Fruit fly (Drosophila melanogaster) whole organism, embryonic: Measurements from ENCODE around the gene Cdk5alpha.

ENCODE experiments used
- Antp ChIP-seq: fragments of 200-800 bp; sonication (Bioruptor generic); optimal IDR thresholded peaks from 3 replicates; lab custom pipeline; 2016; ENCODE audit warnings: missing biosample characterization, missing genetic modification characterization
- CG11093 ChIP-seq: fragments of 200-800 bp; sonication (Bioruptor generic); IDR thresholded peaks from 3 replicates; pipeline ENCODE4 v1.3.6; 2022; ENCODE audit warnings: missing biosample characterization, missing genetic modification characterization
- CG12155 ChIP-seq: fragments of 200-800 bp; sonication (Bioruptor generic); optimal IDR thresholded peaks from 3 replicates; lab custom pipeline; 2016; ENCODE audit warnings: missing biosample characterization, missing genetic modification characterization
- CG13624 ChIP-seq: fragments of 200-800 bp; sonication (Bioruptor generic); optimal IDR thresholded peaks from 2 replicates; lab custom pipeline; 2016; ENCODE audit warnings: missing biosample characterization, missing genetic modification characterization
- CG14014 ChIP-seq: fragments of 200-800 bp; sonication (Bioruptor generic); IDR thresholded peaks from 2 replicates; pipeline ENCODE4 v1.3.6; 2022; ENCODE audit warnings: missing biosample characterization, missing genetic modification characterization
- CG15073 ChIP-seq: fragments of 200-800 bp; sonication (Bioruptor generic); optimal IDR thresholded peaks from 2 replicates; lab custom pipeline; 2016; ENCODE audit warnings: missing biosample characterization, missing genetic modification characterization
- CG1647 ChIP-seq: fragments of 200-800 bp; sonication (Bioruptor generic); optimal IDR thresholded peaks from 3 replicates; lab custom pipeline; 2016; ENCODE audit warnings: missing biosample characterization, missing genetic modification characterization
- CG16863 ChIP-seq: fragments of 200-800 bp; sonication (Bioruptor generic); optimal IDR thresholded peaks from 3 replicates; lab custom pipeline; 2016; ENCODE audit warnings: missing biosample characterization, missing genetic modification characterization
- CG17328 ChIP-seq: fragments of 200-800 bp; sonication (Bioruptor generic); IDR thresholded peaks from 2 replicates; pipeline ENCODE4 v1.3.6; 2022; ENCODE audit warnings: missing biosample characterization, missing genetic modification characterization
- CG17361 ChIP-seq: fragments of 200-800 bp; sonication (Bioruptor generic); IDR thresholded peaks from 3 replicates; pipeline ENCODE4 v1.3.6; 2022; ENCODE audit warnings: missing biosample characterization, missing genetic modification characterization
- CG17612 ChIP-seq: fragments of 200-800 bp; sonication (Bioruptor generic); IDR thresholded peaks from 2 replicates; pipeline ENCODE4 v1.3.6; 2022; ENCODE audit warnings: missing biosample characterization, missing genetic modification characterization
- CG18011 ChIP-seq: fragments of 200-800 bp; sonication (Bioruptor generic); optimal IDR thresholded peaks from 2 replicates; lab custom pipeline; 2017; ENCODE audit warnings: missing biosample characterization, missing genetic modification characterization, mild to moderate bottlenecking, moderate library complexity, missing genotype
- CG2199 ChIP-seq: fragments of 200-800 bp; sonication (Bioruptor generic); IDR thresholded peaks from 3 replicates; pipeline ENCODE4 v1.3.6; 2022; ENCODE audit warnings: missing biosample characterization, missing genetic modification characterization
- CG30403 ChIP-seq: fragments of 200-800 bp; sonication (Bioruptor generic); optimal IDR thresholded peaks from 3 replicates; lab custom pipeline; 2016; ENCODE audit warnings: missing biosample characterization, missing genetic modification characterization
- CG34422 ChIP-seq: fragments of 200-800 bp; sonication (Bioruptor generic); IDR thresholded peaks from 3 replicates; pipeline ENCODE4 v1.3.6; 2022; ENCODE audit warnings: missing biosample characterization, missing genetic modification characterization
- CG4617 ChIP-seq: fragments of 200-800 bp; sonication (Bioruptor generic); optimal IDR thresholded peaks from 3 replicates; lab custom pipeline; 2016; ENCODE audit warnings: missing biosample characterization, missing genetic modification characterization, borderline replicate concordance
- CG4820 ChIP-seq: fragments of 200-800 bp; sonication (Bioruptor generic); optimal IDR thresholded peaks from 3 replicates; lab custom pipeline; 2016; ENCODE audit warnings: missing biosample characterization, missing genetic modification characterization
- CG5245 ChIP-seq: fragments of 200-800 bp; sonication (Bioruptor generic); optimal IDR thresholded peaks from 3 replicates; lab custom pipeline; 2016; ENCODE audit warnings: missing biosample characterization, missing genetic modification characterization
- CG7786 ChIP-seq: fragments of 200-800 bp; sonication (Bioruptor generic); optimal IDR thresholded peaks from 2 replicates; lab custom pipeline; 2016; ENCODE audit warnings: missing biosample characterization, missing genetic modification characterization
- CG9609 ChIP-seq: fragments of 200-800 bp; sonication (Bioruptor generic); optimal IDR thresholded peaks from 3 replicates; lab custom pipeline; 2016; ENCODE audit warnings: missing biosample characterization, missing genetic modification characterization
- Camta ChIP-seq: fragments of 200-800 bp; sonication (Bioruptor generic); optimal IDR thresholded peaks from 2 replicates; lab custom pipeline; 2016; ENCODE audit warnings: missing biosample characterization, missing genetic modification characterization
- Chrac-16 ChIP-seq: fragments of 200-800 bp; sonication (Bioruptor generic); optimal IDR thresholded peaks from 3 replicates; lab custom pipeline; 2016; ENCODE audit warnings: missing biosample characterization, missing genetic modification characterization
- E2f1 ChIP-seq: fragments of 200-800 bp; sonication (Bioruptor generic); IDR thresholded peaks from 2 replicates; pipeline ENCODE4 v1.3.6; 2022; ENCODE audit warnings: missing biosample characterization, missing genetic modification characterization
- Eip74EF ChIP-seq, 2 experiments: fragments of 200-800 bp in 1 of 2; fragments of >200 bp in 1 of 2; sonication (Bioruptor generic) in 1 of 2; optimal IDR thresholded peaks; 2 replicates each; lab custom pipeline; 2017 to 2019; ENCODE audit warnings: missing biosample characterization in 2 of 2, missing genetic modification characterization in 2 of 2, mild to moderate bottlenecking in 1 of 2, moderate library complexity in 1 of 2
- Ets65A ChIP-seq: fragments of 200-800 bp; sonication (Bioruptor generic); peaks from one replicate; lab custom pipeline; 2016; ENCODE audit warnings: missing biosample characterization, missing genetic modification characterization
- Hey ChIP-seq: fragments of 200-800 bp; sonication (Bioruptor generic); optimal IDR thresholded peaks from 3 replicates; lab custom pipeline; 2018; ENCODE audit warnings: missing biosample characterization, mild to moderate bottlenecking, missing genetic modification characterization
- Lpt ChIP-seq: fragments of >200 bp; optimal IDR thresholded peaks from 2 replicates; lab custom pipeline; 2018; ENCODE audit warnings: missing biosample characterization, missing genetic modification characterization
- MESR4 ChIP-seq: fragments of 200-800 bp; sonication (Bioruptor generic); optimal IDR thresholded peaks from 2 replicates; lab custom pipeline; 2018; ENCODE audit warnings: missing biosample characterization, mild to moderate bottlenecking, missing genetic modification characterization, moderate library complexity
- Mes4 ChIP-seq: fragments of 200-800 bp; sonication (Bioruptor generic); optimal IDR thresholded peaks from 2 replicates; lab custom pipeline; 2016; ENCODE audit warnings: missing biosample characterization, missing genetic modification characterization
- NfI ChIP-seq: fragments of 200-800 bp; sonication (Bioruptor generic); optimal IDR thresholded peaks from 3 replicates; lab custom pipeline; 2018; ENCODE audit warnings: missing biosample characterization, mild to moderate bottlenecking, missing genetic modification characterization, moderate library complexity
- Pdp1 ChIP-seq, 2 experiments: fragments of 200-800 bp; sonication (Bioruptor generic); optimal IDR thresholded peaks; 3 replicates each; lab custom pipeline; 2016; ENCODE audit warnings: missing biosample characterization in 2 of 2, missing genetic modification characterization in 2 of 2, mild to moderate bottlenecking in 1 of 2, moderate library complexity in 1 of 2
- Side ChIP-seq: fragments of 200-800 bp; sonication (Bioruptor generic); optimal IDR thresholded peaks from 2 replicates; lab custom pipeline; 2016; ENCODE audit warnings: missing biosample characterization, missing genetic modification characterization
- Sox102F ChIP-seq: fragments of 200-800 bp; sonication (Bioruptor generic); optimal IDR thresholded peaks from 2 replicates; lab custom pipeline; 2018; ENCODE audit warnings: missing biosample characterization, mild to moderate bottlenecking, missing genetic modification characterization, moderate library complexity
- Trl ChIP-seq, 3 experiments: fragments of >200 bp in 2 of 3; fragments of 200-800 bp in 1 of 3; sonication (Bioruptor generic) in 1 of 3; optimal IDR thresholded peaks; 2 replicates in 1 of 3; 3 replicates in 2 of 3; lab custom pipeline; 2016 to 2017; ENCODE audit warnings: missing biosample characterization in 1 of 3, missing genetic modification characterization in 1 of 3
- Xbp1 ChIP-seq: fragments of 200-800 bp; sonication (Bioruptor generic); optimal IDR thresholded peaks from 3 replicates; lab custom pipeline; 2016; ENCODE audit warnings: missing biosample characterization, mild to moderate bottlenecking, missing genetic modification characterization
- Xrp1 ChIP-seq: fragments of 200-800 bp; sonication (Bioruptor generic); IDR thresholded peaks from 2 replicates; pipeline ENCODE4 v1.3.6; 2022; ENCODE audit warnings: missing biosample characterization, missing genetic modification characterization
- ase ChIP-seq: fragments of 200-800 bp; sonication (Bioruptor generic); IDR thresholded peaks from 3 replicates; pipeline ENCODE4 v1.3.6; 2022; ENCODE audit warnings: missing biosample characterization, missing genetic modification characterization
- az2 ChIP-seq: fragments of 200-800 bp; sonication (Bioruptor generic); optimal IDR thresholded peaks from 3 replicates; lab custom pipeline; 2016; ENCODE audit warnings: missing biosample characterization, missing genetic modification characterization
- bsh ChIP-seq, 2 experiments: fragments of 200-800 bp; sonication (Bioruptor generic); optimal IDR thresholded peaks; 2 replicates each; lab custom pipeline; 2017 to 2018; ENCODE audit warnings: mild to moderate bottlenecking in 2 of 2, missing biosample characterization in 2 of 2, missing genetic modification characterization in 2 of 2, moderate library complexity in 1 of 2
- cas ChIP-seq: fragments of 200-800 bp; sonication (Bioruptor generic); IDR thresholded peaks from 2 replicates; pipeline ENCODE4 v1.3.6; 2022; ENCODE audit warnings: missing biosample characterization, missing genetic modification characterization
- dati ChIP-seq: fragments of 200-800 bp; sonication (Bioruptor generic); IDR thresholded peaks from 2 replicates; pipeline ENCODE4 v1.3.6; 2022; ENCODE audit warnings: missing biosample characterization, missing genetic modification characterization
- dm ChIP-seq: fragments of 200-800 bp; sonication (Bioruptor generic); optimal IDR thresholded peaks from 3 replicates; lab custom pipeline; 2016; ENCODE audit warnings: missing biosample characterization, missing genetic modification characterization
- dpn ChIP-seq, 2 experiments: fragments of 200-800 bp; sonication (Bioruptor generic); optimal IDR thresholded peaks; 3 replicates each; lab custom pipeline; 2016; ENCODE audit warnings: missing biosample characterization in 2 of 2, missing genetic modification characterization in 2 of 2
- en ChIP-seq: fragments of 200-800 bp; sonication (Bioruptor generic); optimal IDR thresholded peaks from 2 replicates; lab custom pipeline; 2016; ENCODE audit warnings: missing biosample characterization, missing genetic modification characterization
- phol ChIP-seq: fragments of 200-800 bp; sonication (Bioruptor generic); optimal IDR thresholded peaks from 3 replicates; lab custom pipeline; 2018; ENCODE audit warnings: missing biosample characterization, mild to moderate bottlenecking, missing genetic modification characterization, moderate library complexity
- row ChIP-seq: fragments of 200-800 bp; sonication (Bioruptor generic); IDR thresholded peaks from 3 replicates; pipeline ENCODE4 v1.3.6; 2022; ENCODE audit warnings: missing biosample characterization, missing genetic modification characterization
- sens ChIP-seq: fragments of 200-800 bp; sonication (Bioruptor generic); peaks from one replicate; lab custom pipeline; 2016; ENCODE audit warnings: missing biosample characterization, missing genetic modification characterization
- sima ChIP-seq: fragments of 200-800 bp; sonication (Bioruptor generic); optimal IDR thresholded peaks from 2 replicates; lab custom pipeline; 2016; ENCODE audit warnings: missing biosample characterization, missing genetic modification characterization
- sr ChIP-seq: fragments of 200-800 bp; sonication (Bioruptor generic); IDR thresholded peaks from 3 replicates; pipeline ENCODE4 v1.3.6; 2022; ENCODE audit warnings: missing biosample characterization, missing genetic modification characterization
- sug ChIP-seq: fragments of 200-800 bp; optimal IDR thresholded peaks from 2 replicates; lab custom pipeline; 2019; ENCODE audit warnings: missing biosample characterization, mild to moderate bottlenecking, missing genetic modification characterization, moderate library complexity
- zfh1 ChIP-seq: fragments of 200-800 bp; sonication (Bioruptor generic); IDR thresholded peaks from 3 replicates; pipeline ENCODE4 v1.3.6; 2022; ENCODE audit warnings: missing biosample characterization, missing genetic modification characterization

The Cdk5alpha gene

dm6 chr2L:10276846-10277245 lies 33.9 kb downstream of the Cdk5alpha start (continued):
- TF ChIP-seq cas (GFP tag; lab: Robert Waterston, UW) (no peak), en (GFP tag; lab: Kevin White, UChicago) (peak; percentile 1), CG15073 (no peak), CG11093 (GFP tag; lab: Robert Waterston, UW) (0 out of 3 replicates have a peak, but pooled peaks have one; percentile 43), bsh (GFP tag; optimal IDR thresholded peaks at IDR 0.05; lab: Kevin White, UChicago) (peak; percentile 9 to 22), dm (peak; percentile 5), Sox102F (GFP tag; lab: Kevin White, UChicago) (no peak), Chrac-16 (GFP tag; lab: Kevin White, UChicago) (peak; percentile 14), Mes4 (GFP tag; lab: Kevin White, UChicago) (peak; percentile 1), CG1647 (GFP tag; lab: Kevin White, UChicago) (peak; percentile 36), Antp (GFP tag; lab: Kevin White, UChicago) (peak; percentile 24), CG34422 (GFP tag; lab: Robert Waterston, UW) (peak; percentile 46; the same call in 1 of the 3 replicates), CG17361 (GFP tag; lab: Robert Waterston, UW) (peak; percentile 30; the same call in 1 of the 3 replicates), Xrp1 (peak; percentile 14; the same call in 1 of the 2 replicates), ase (peak; percentile 25; the same call in 1 of the 3 replicates), MESR4 (GFP tag; lab: Kevin White, UChicago) (peak; percentile 24), E2f1 (GFP tag; lab: Robert Waterston, UW) (peak; percentile 38; the same call in 1 of the 2 replicates), phol (tag; lab: Kevin White, UChicago) (peak; percentile 28), CG4617 (GFP tag; lab: Kevin White, UChicago) (peak; percentile 0), CG17612 (GFP tag; lab: Robert Waterston, UW) (no peak), Lpt (no peak), sima (GFP tag; lab: Kevin White, UChicago) (peak; percentile 12), CG9609 (GFP tag; lab: Kevin White, UChicago) (peak; percentile 13), CG30403 (GFP tag; lab: Kevin White, UChicago) (peak; percentile 31), dpn (GFP tag; optimal IDR thresholded peaks at IDR 0.05; lab: Kevin White, UChicago) (peak; percentile 5 to 22), CG4820 (peak; percentile 25), Trl (optimal IDR thresholded peaks at IDR 0.05; lab: Kevin White, UChicago) (no peak), Trl (GFP tag; optimal IDR thresholded peaks at IDR 0.05; lab: Kevin White, UChicago) (peak; percentile 20), Camta (GFP tag; lab: Kevin White, UChicago) (peak; percentile 23), CG18011 (GFP tag; lab: Kevin White, UChicago) (peak; percentile 10), NfI (GFP tag; lab: Kevin White, UChicago) (no peak), CG5245 (GFP tag; lab: Kevin White, UChicago) (peak; percentile 10), sr (GFP tag; lab: Robert Waterston, UW) (no peak), row (peak; percentile 37; the same call in 1 of the 3 replicates), sens (GFP tag; lab: Kevin White, UChicago) (peak; percentile 93), CG12155 (no peak), Ets65A (peak; percentile 53), dati (0 out of 2 replicates have a peak, but pooled peaks have one; percentile 8), CG14014 (GFP tag; lab: Robert Waterston, UW) (peak; percentile 28; the same call in 1 of the 2 replicates), Eip74EF (GFP tag; optimal IDR thresholded peaks at IDR 0.05; lab: Kevin White, UChicago) (no peak), Xbp1 (GFP tag; lab: Kevin White, UChicago) (peak; percentile 39), CG16863 (GFP tag; lab: Kevin White, UChicago) (peak; percentile 15), Hey (tag; lab: Kevin White, UChicago) (no peak), CG2199 (0 out of 3 replicates have a peak, but pooled peaks have one; percentile 34), sug (tag; lab: Kevin White, UChicago) (no peak), Pdp1 (GFP tag; optimal IDR thresholded peaks at IDR 0.05; lab: Kevin White, UChicago) (peak in 1 of 2 experiments; percentile 47), CG13624 (GFP tag; lab: Kevin White, UChicago) (peak; percentile 33), CG17328 (peak; percentile 59), CG7786 (peak; percentile 7), az2 (GFP tag; lab: Kevin White, UChicago) (peak; percentile 32), zfh1 (peak; percentile 62), Side (GFP tag; lab: Kevin White, UChicago) (peak; percentile 39)
